Worm (Caenorhabditis elegans) whole organism, L3 larva: ENCODE measurements around the gene K02E10.6.

Source experiments
- ceh-28 ChIP-seq: fragments of 150-350 bp; optimal IDR thresholded peaks from 2 replicates; lab custom pipeline; 2014; ENCODE audit warnings: missing biosample characterization, missing genetic modification reagents, missing genetic modification characterization
- ceh-9 ChIP-seq: sonication (generic microtip); optimal IDR thresholded peaks from 2 replicates; lab custom pipeline; 2018; ENCODE audit warnings: missing biosample characterization, missing genetic modification characterization
- daf-12 ChIP-seq: fragments of 150-350 bp; optimal IDR thresholded peaks from 2 replicates; lab custom pipeline; 2014; ENCODE audit warnings: missing biosample characterization, missing genetic modification reagents, missing genetic modification characterization
- egl-27 ChIP-seq: sonication (generic microtip); optimal IDR thresholded peaks from 4 replicates; lab custom pipeline; 2017; ENCODE audit warnings: missing biosample characterization, missing genetic modification reagents, missing genetic modification characterization
- egl-5 ChIP-seq: fragments of 150-350 bp; optimal IDR thresholded peaks from 2 replicates; lab custom pipeline; 2017; ENCODE audit warnings: missing biosample characterization, missing genetic modification reagents, missing genetic modification characterization, inconsistent platforms
- elt-1 ChIP-seq: fragments of 150-350 bp; optimal IDR thresholded peaks from 2 replicates; lab custom pipeline; 2014; ENCODE audit warnings: missing biosample characterization, missing genetic modification characterization
- elt-2 ChIP-seq: sonication (generic microtip); optimal IDR thresholded peaks from 2 replicates; lab custom pipeline; 2016; ENCODE audit warnings: missing genetic modification reagents, mild to moderate bottlenecking, missing genetic modification characterization, missing compliant biosample characterization
- hmg-11 ChIP-seq: sonication (generic microtip); optimal IDR thresholded peaks from 2 replicates; lab custom pipeline; 2016; ENCODE audit warnings: missing genetic modification characterization, missing compliant biosample characterization
- lin-15B ChIP-seq: fragments of 150-350 bp; optimal IDR thresholded peaks from 2 replicates; lab custom pipeline; 2014; ENCODE audit warnings: missing biosample characterization, missing genetic modification characterization
- lin-39 ChIP-seq: fragments of 150-350 bp; optimal IDR thresholded peaks from 2 replicates; lab custom pipeline; 2018; ENCODE audit warnings: missing biosample characterization, missing genetic modification reagents, missing genetic modification characterization
- lsy-12 ChIP-seq: sonication (generic microtip); optimal IDR thresholded peaks from 2 replicates; lab custom pipeline; 2016; ENCODE audit warnings: mild to moderate bottlenecking, missing genetic modification characterization, missing compliant biosample characterization
- nfya-1 ChIP-seq: sonication (generic microtip); optimal IDR thresholded peaks from 2 replicates; lab custom pipeline; 2017; ENCODE audit warnings: missing genetic modification characterization, mild to moderate bottlenecking, missing compliant biosample characterization, antibody characterized with exemption, moderate library complexity; ENCODE audit not compliant: insufficient read depth
- nhr-23 ChIP-seq: fragments of 150-350 bp; optimal IDR thresholded peaks from 2 replicates; lab custom pipeline; 2014; ENCODE audit warnings: missing biosample characterization, missing genetic modification reagents, missing genetic modification characterization
- nhr-25 ChIP-seq: sonication (generic microtip); optimal IDR thresholded peaks from 2 replicates; lab custom pipeline; 2017; ENCODE audit warnings: missing biosample characterization, missing genetic modification characterization
- nhr-28 ChIP-seq: fragments of 150-350 bp; optimal IDR thresholded peaks from 2 replicates; lab custom pipeline; 2014; ENCODE audit warnings: missing biosample characterization, missing genetic modification characterization
- nhr-43 ChIP-seq: sonication (generic microtip); optimal IDR thresholded peaks from 2 replicates; lab custom pipeline; 2016; ENCODE audit warnings: mild to moderate bottlenecking, missing genetic modification characterization, missing compliant biosample characterization; ENCODE audit not compliant: poor library complexity, severe bottlenecking
- nhr-67 ChIP-seq: fragments of 150-350 bp; optimal IDR thresholded peaks from 2 replicates; lab custom pipeline; 2014; ENCODE audit warnings: missing biosample characterization, missing genetic modification characterization
- pha-4 ChIP-seq: fragments of 150-350 bp; optimal IDR thresholded peaks from 2 replicates; lab custom pipeline; 2014; ENCODE audit warnings: missing biosample characterization, missing genetic modification reagents, missing genetic modification characterization
- pqm-1 ChIP-seq: fragments of 150-350 bp; optimal IDR thresholded peaks from 2 replicates; lab custom pipeline; 2017; ENCODE audit warnings: missing biosample characterization, missing genetic modification characterization, inconsistent platforms
- skn-1 ChIP-seq: fragments of 150-350 bp; optimal IDR thresholded peaks from 2 replicates; lab custom pipeline; 2014; ENCODE audit warnings: missing biosample characterization, missing genetic modification characterization
- snpc-4 ChIP-seq: fragments of 150-350 bp; optimal IDR thresholded peaks from 2 replicates; lab custom pipeline; 2014; ENCODE audit warnings: missing biosample characterization, missing genetic modification characterization
- tbx-2 ChIP-seq: sonication (generic microtip); optimal IDR thresholded peaks from 2 replicates; lab custom pipeline; 2016; ENCODE audit warnings: mild to moderate bottlenecking, missing genetic modification characterization, missing compliant biosample characterization
- unc-39 ChIP-seq: sonication (generic microtip); optimal IDR thresholded peaks from 4 replicates; lab custom pipeline; 2017; ENCODE audit warnings: missing biosample characterization, missing genetic modification characterization
- unc-62 ChIP-seq: fragments of 150-350 bp; sonication (generic microtip); optimal IDR thresholded peaks from 4 replicates; lab custom pipeline; 2014; ENCODE audit warnings: missing biosample characterization, missing genetic modification reagents, missing genetic modification characterization
- ztf-11 ChIP-seq: fragments of 150-350 bp; optimal IDR thresholded peaks from 2 replicates; lab custom pipeline; 2014; ENCODE audit warnings: missing biosample characterization, missing genetic modification characterization

Gene K02E10.6

DNA sequence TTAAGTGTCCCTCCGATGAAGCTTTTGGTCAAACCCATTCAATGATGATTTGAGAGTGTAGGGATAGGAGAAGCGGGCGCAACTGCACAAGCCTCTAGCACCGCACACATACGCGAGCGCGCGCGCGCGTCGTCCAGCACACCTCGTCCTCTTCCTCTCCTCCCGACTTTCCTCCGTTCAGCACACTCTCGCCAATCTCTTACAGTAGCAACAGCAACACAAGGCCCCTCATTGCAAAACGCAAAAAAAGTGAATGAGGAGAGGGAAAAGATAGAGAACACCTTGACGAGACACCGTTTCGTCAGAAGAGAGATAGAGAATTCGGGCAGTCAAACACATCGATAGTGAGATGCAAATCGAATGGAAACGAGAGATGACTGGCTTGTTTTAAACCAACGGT lies 50.1 kb downstream of the K02E10.6 start:
- TF ChIP-seq ceh-28 (tag; lab: Kevin White, UChicago) (peak; percentile 8), lin-39 (peak; percentile 45), lsy-12 (peak; percentile 11), elt-2 (peak; percentile 39), nhr-23 (tag; lab: Kevin White, UChicago) (peak; percentile 66), skn-1 (tag; lab: Kevin White, UChicago) (no peak), nfya-1 (tag; lab: Kevin White, UChicago) (peak; percentile 60), hmg-11 (tag; lab: Kevin White, UChicago) (peak; percentile 69), egl-27 (peak; percentile 70), nhr-43 (tag; lab: Kevin White, UChicago) (peak; percentile 13), ceh-9 (tag; lab: Kevin White, UChicago) (no peak), pha-4 (tag; lab: Kevin White, UChicago) (peak; percentile 91), snpc-4 (tag; lab: Kevin White, UChicago) (peak; percentile 44), nhr-25 (tag; lab: Kevin White, UChicago) (peak; percentile 83), tbx-2 (peak; percentile 12), unc-62 (GFP tag; lab: Kevin White, UChicago) (peak; percentile 33), pqm-1 (peak; percentile 13), nhr-67 (tag; lab: Kevin White, UChicago) (no peak), nhr-28 (tag; lab: Kevin White, UChicago) (no peak), elt-1 (no peak), lin-15B (tag; lab: Kevin White, UChicago) (peak; percentile 7), ztf-11 (tag; lab: Kevin White, UChicago) (no peak), egl-5 (no peak), unc-39 (tag; lab: Kevin White, UChicago) (no peak), daf-12 (tag; lab: Kevin White, UChicago) (no peak)
